Fruit fly (Drosophila melanogaster) whole organism, embryonic: Measurements from ENCODE around the gene edin.

Source experiments
- Adf1 ChIP-seq: fragments of 200-800 bp; sonication (Bioruptor generic); IDR thresholded peaks from 2 replicates; pipeline ENCODE4 v1.3.6; 2022; ENCODE audit warnings: missing biosample characterization, missing genetic modification characterization
- Blimp-1 ChIP-seq: fragments of 200-800 bp; sonication (Bioruptor generic); optimal IDR thresholded peaks from 3 replicates; lab custom pipeline; 2018; ENCODE audit warnings: missing biosample characterization, missing genetic modification characterization, mild to moderate bottlenecking, moderate library complexity, missing genetic modification reagents
- CG11696 ChIP-seq: fragments of 200-800 bp; sonication (Bioruptor generic); IDR thresholded peaks from 2 replicates; pipeline ENCODE4 v1.3.6; 2022; ENCODE audit warnings: missing biosample characterization, missing genetic modification characterization
- CG12219 ChIP-seq: fragments of 200-800 bp; sonication (Bioruptor generic); optimal IDR thresholded peaks from 3 replicates; lab custom pipeline; 2018; ENCODE audit warnings: missing biosample characterization, mild to moderate bottlenecking, missing genetic modification characterization
- CG12391 ChIP-seq: fragments of 200-800 bp; sonication (Bioruptor generic); optimal IDR thresholded peaks from 3 replicates; lab custom pipeline; 2018; ENCODE audit warnings: missing biosample characterization, mild to moderate bottlenecking, missing genetic modification characterization, moderate library complexity
- CG12942 ChIP-seq: fragments of 200-800 bp; sonication (Bioruptor generic); optimal IDR thresholded peaks from 3 replicates; lab custom pipeline; 2016; ENCODE audit warnings: missing biosample characterization, missing genetic modification characterization
- CG13287 ChIP-seq: fragments of 200-800 bp; sonication (Bioruptor generic); IDR thresholded peaks from 2 replicates; pipeline ENCODE4 v1.3.6; 2022; ENCODE audit warnings: missing biosample characterization, missing genetic modification characterization; ENCODE audit not compliant: partially characterized antibody
- CG13894 ChIP-seq: fragments of 200-800 bp; sonication (Bioruptor generic); optimal IDR thresholded peaks from 3 replicates; lab custom pipeline; 2018; ENCODE audit warnings: missing biosample characterization, mild to moderate bottlenecking, missing genetic modification characterization, moderate library complexity
- CG14965 ChIP-seq: fragments of 200-800 bp; sonication (Bioruptor generic); optimal IDR thresholded peaks from 2 replicates; lab custom pipeline; 2016; ENCODE audit warnings: missing biosample characterization, missing genetic modification characterization, borderline replicate concordance
- CG16815 ChIP-seq: fragments of 200-800 bp; sonication (Bioruptor generic); optimal IDR thresholded peaks from 3 replicates; lab custom pipeline; 2017; ENCODE audit warnings: missing biosample characterization, mild to moderate bottlenecking, missing genetic modification characterization
- CG2116 ChIP-seq: fragments of 200-800 bp; sonication (Bioruptor generic); optimal IDR thresholded peaks from 3 replicates; lab custom pipeline; 2018; ENCODE audit warnings: missing biosample characterization, mild to moderate bottlenecking, missing genetic modification characterization
- CG2199 ChIP-seq: fragments of 200-800 bp; sonication (Bioruptor generic); IDR thresholded peaks from 3 replicates; pipeline ENCODE4 v1.3.6; 2022; ENCODE audit warnings: missing biosample characterization, missing genetic modification characterization
- CG31224 ChIP-seq: fragments of 200-800 bp; sonication (Bioruptor generic); IDR thresholded peaks from 2 replicates; pipeline ENCODE4 v1.3.6; 2022; ENCODE audit warnings: missing biosample characterization, missing genetic modification characterization
- CG3838 ChIP-seq: fragments of 200-800 bp; sonication (Bioruptor generic); optimal IDR thresholded peaks from 3 replicates; lab custom pipeline; 2016; ENCODE audit warnings: missing biosample characterization, missing genetic modification characterization
- CG4820 ChIP-seq: fragments of 200-800 bp; sonication (Bioruptor generic); optimal IDR thresholded peaks from 3 replicates; lab custom pipeline; 2016; ENCODE audit warnings: missing biosample characterization, missing genetic modification characterization
- CG8924 ChIP-seq: fragments of 200-800 bp; optimal IDR thresholded peaks from 3 replicates; lab custom pipeline; 2019; ENCODE audit warnings: missing biosample characterization, mild to moderate bottlenecking, missing genetic modification characterization, moderate library complexity
- CG9797 ChIP-seq: fragments of 200-800 bp; sonication (Bioruptor generic); optimal IDR thresholded peaks from 3 replicates; lab custom pipeline; 2018; ENCODE audit warnings: missing biosample characterization, mild to moderate bottlenecking, missing genetic modification characterization
- D19B ChIP-seq: fragments of 200-800 bp; sonication (Bioruptor generic); optimal IDR thresholded peaks from 2 replicates; lab custom pipeline; 2017; ENCODE audit warnings: missing biosample characterization, mild to moderate bottlenecking, missing genetic modification characterization
- Dp ChIP-seq: fragments of 200-800 bp; sonication (Bioruptor generic); optimal IDR thresholded peaks from 2 replicates; lab custom pipeline; 2018; ENCODE audit warnings: missing biosample characterization, mild to moderate bottlenecking, missing genetic modification characterization, moderate library complexity
- Gsc ChIP-seq: fragments of 200-800 bp; sonication (Bioruptor generic); IDR thresholded peaks from 2 replicates; pipeline ENCODE4 v1.3.6; 2022; ENCODE audit warnings: missing biosample characterization, missing genetic modification characterization
- HLH3B ChIP-seq: fragments of 200-800 bp; sonication (Bioruptor generic); IDR thresholded peaks from 2 replicates; pipeline ENCODE4 v1.3.6; 2022; ENCODE audit warnings: missing biosample characterization, missing genetic modification characterization
- Hr51 ChIP-seq, 2 experiments: fragments of 200-800 bp; sonication (Bioruptor generic); optimal IDR thresholded peaks; 2 replicates in 1 of 2; 3 replicates in 1 of 2; lab custom pipeline; 2016 to 2018; ENCODE audit warnings: missing biosample characterization in 2 of 2, missing genetic modification characterization in 2 of 2, mild to moderate bottlenecking in 1 of 2, moderate library complexity in 1 of 2
- Hsf ChIP-seq: fragments of 200-800 bp; sonication (Bioruptor generic); optimal IDR thresholded peaks from 3 replicates; lab custom pipeline; 2016; ENCODE audit warnings: missing biosample characterization, missing genetic modification characterization
- Lim3 ChIP-seq: fragments of 200-800 bp; sonication (Bioruptor generic); IDR thresholded peaks from 2 replicates; pipeline ENCODE4 v1.3.6; 2022; ENCODE audit warnings: missing biosample characterization, missing genetic modification characterization
- Opbp ChIP-seq: fragments of 200-800 bp; sonication (Bioruptor generic); IDR thresholded peaks from 3 replicates; pipeline ENCODE4 v1.3.6; 2022; ENCODE audit warnings: missing biosample characterization, missing genetic modification characterization; ENCODE audit not compliant: partially characterized antibody
- Optix ChIP-seq: fragments of 200-800 bp; sonication (Bioruptor generic); IDR thresholded peaks from 3 replicates; pipeline ENCODE4 v1.3.6; 2022; ENCODE audit warnings: missing biosample characterization, missing genetic modification characterization
- Poxn ChIP-seq: fragments of 200-800 bp; sonication (Bioruptor generic); IDR thresholded peaks from 2 replicates; pipeline ENCODE4 v1.3.6; 2022; ENCODE audit warnings: missing biosample characterization, missing genetic modification characterization
- Sry-β ChIP-seq: fragments of 200-800 bp; sonication (Bioruptor generic); optimal IDR thresholded peaks from 2 replicates; lab custom pipeline; 2018; ENCODE audit warnings: missing biosample characterization, mild to moderate bottlenecking, missing genetic modification characterization, moderate library complexity
- Vsx1 ChIP-seq: fragments of 200-800 bp; sonication (Bioruptor generic); optimal IDR thresholded peaks from 2 replicates; lab custom pipeline; 2017; ENCODE audit warnings: missing biosample characterization, mild to moderate bottlenecking, missing genetic modification characterization, missing genetic modification reagents
- abd-A ChIP-seq: fragments of 200-800 bp; sonication (Bioruptor generic); optimal IDR thresholded peaks from 3 replicates; lab custom pipeline; 2019; ENCODE audit warnings: missing biosample characterization, mild to moderate bottlenecking, missing genetic modification characterization, moderate library complexity
- ap ChIP-seq: fragments of 200-800 bp; sonication (Bioruptor generic); IDR thresholded peaks from 2 replicates; pipeline ENCODE4 v1.3.6; 2022; ENCODE audit warnings: missing biosample characterization, missing genetic modification characterization
- az2 ChIP-seq: fragments of 200-800 bp; sonication (Bioruptor generic); optimal IDR thresholded peaks from 3 replicates; lab custom pipeline; 2016; ENCODE audit warnings: missing biosample characterization, missing genetic modification characterization
- bigmax ChIP-seq: fragments of 200-800 bp; sonication (Bioruptor generic); optimal IDR thresholded peaks from 2 replicates; lab custom pipeline; 2018; ENCODE audit warnings: missing biosample characterization, mild to moderate bottlenecking, missing genetic modification characterization
- bsh ChIP-seq, 2 experiments: fragments of 200-800 bp; sonication (Bioruptor generic); optimal IDR thresholded peaks; 2 replicates each; lab custom pipeline; 2017 to 2018; ENCODE audit warnings: mild to moderate bottlenecking in 2 of 2, missing biosample characterization in 2 of 2, missing genetic modification characterization in 2 of 2, moderate library complexity in 1 of 2
- dmrt99B ChIP-seq: fragments of 200-800 bp; sonication (Bioruptor generic); optimal IDR thresholded peaks from 2 replicates; lab custom pipeline; 2018; ENCODE audit warnings: missing biosample characterization, mild to moderate bottlenecking, missing genetic modification characterization, moderate library complexity
- dpn ChIP-seq, 2 experiments: fragments of 200-800 bp; sonication (Bioruptor generic); optimal IDR thresholded peaks; 3 replicates each; lab custom pipeline; 2016; ENCODE audit warnings: missing biosample characterization in 2 of 2, missing genetic modification characterization in 2 of 2
- grau ChIP-seq: fragments of 200-800 bp; optimal IDR thresholded peaks from 3 replicates; lab custom pipeline; 2019; ENCODE audit warnings: missing biosample characterization, mild to moderate bottlenecking, missing genetic modification characterization, moderate library complexity
- her ChIP-seq: fragments of 200-800 bp; sonication (Bioruptor generic); optimal IDR thresholded peaks from 2 replicates; lab custom pipeline; 2016; ENCODE audit warnings: missing biosample characterization, missing genetic modification characterization
- luna ChIP-seq: fragments of 200-800 bp; sonication (Bioruptor generic); optimal IDR thresholded peaks from 2 replicates; lab custom pipeline; 2016; ENCODE audit warnings: missing biosample characterization, missing genetic modification characterization
- nmo ChIP-seq: fragments of 200-800 bp; sonication (Bioruptor generic); optimal IDR thresholded peaks from 2 replicates; lab custom pipeline; 2018; ENCODE audit warnings: missing biosample characterization, mild to moderate bottlenecking, missing genetic modification characterization, moderate library complexity
- p53 ChIP-seq: fragments of 200-800 bp; sonication (Bioruptor generic); optimal IDR thresholded peaks from 2 replicates; lab custom pipeline; 2016; ENCODE audit warnings: missing biosample characterization, missing genetic modification characterization
- rib ChIP-seq: fragments of 200-800 bp; sonication (Bioruptor generic); IDR thresholded peaks from 2 replicates; pipeline ENCODE4 v1.3.6; 2022; ENCODE audit warnings: missing biosample characterization, missing genetic modification characterization
- slou ChIP-seq: fragments of 200-800 bp; sonication (Bioruptor generic); optimal IDR thresholded peaks from 3 replicates; lab custom pipeline; 2016; ENCODE audit warnings: missing biosample characterization, missing genetic modification characterization
- sna ChIP-seq: fragments of 200-800 bp; sonication (Bioruptor generic); IDR thresholded peaks from 2 replicates; pipeline ENCODE4 v1.3.6; 2022; ENCODE audit warnings: missing biosample characterization, missing genetic modification characterization; ENCODE audit not compliant: partially characterized antibody
- tll ChIP-seq, 2 experiments: fragments of 200-800 bp in 1 of 2; fragments of >200 bp in 1 of 2; sonication (Bioruptor generic) in 1 of 2; optimal IDR thresholded peaks; 2 replicates each; lab custom pipeline; 2017 to 2019; ENCODE audit warnings: missing biosample characterization in 2 of 2, missing genetic modification characterization in 2 of 2, mild to moderate bottlenecking in 1 of 2, moderate library complexity in 1 of 2
- twi ChIP-seq: fragments of 200-800 bp; optimal IDR thresholded peaks from 2 replicates; lab custom pipeline; 2019; ENCODE audit warnings: missing biosample characterization, mild to moderate bottlenecking, missing genetic modification characterization, moderate library complexity
- tx ChIP-seq: fragments of 200-800 bp; sonication (Bioruptor generic); optimal IDR thresholded peaks from 2 replicates; lab custom pipeline; 2016; ENCODE audit warnings: missing biosample characterization, missing genetic modification characterization
- unc-4 ChIP-seq: fragments of 200-800 bp; sonication (Bioruptor generic); IDR thresholded peaks from 2 replicates; pipeline ENCODE4 v1.3.6; 2022; ENCODE audit warnings: missing biosample characterization, missing genetic modification characterization; ENCODE audit not compliant: partially characterized antibody
- zfh1 ChIP-seq: fragments of 200-800 bp; sonication (Bioruptor generic); IDR thresholded peaks from 3 replicates; pipeline ENCODE4 v1.3.6; 2022; ENCODE audit warnings: missing biosample characterization, missing genetic modification characterization

edin gene

DNA sequence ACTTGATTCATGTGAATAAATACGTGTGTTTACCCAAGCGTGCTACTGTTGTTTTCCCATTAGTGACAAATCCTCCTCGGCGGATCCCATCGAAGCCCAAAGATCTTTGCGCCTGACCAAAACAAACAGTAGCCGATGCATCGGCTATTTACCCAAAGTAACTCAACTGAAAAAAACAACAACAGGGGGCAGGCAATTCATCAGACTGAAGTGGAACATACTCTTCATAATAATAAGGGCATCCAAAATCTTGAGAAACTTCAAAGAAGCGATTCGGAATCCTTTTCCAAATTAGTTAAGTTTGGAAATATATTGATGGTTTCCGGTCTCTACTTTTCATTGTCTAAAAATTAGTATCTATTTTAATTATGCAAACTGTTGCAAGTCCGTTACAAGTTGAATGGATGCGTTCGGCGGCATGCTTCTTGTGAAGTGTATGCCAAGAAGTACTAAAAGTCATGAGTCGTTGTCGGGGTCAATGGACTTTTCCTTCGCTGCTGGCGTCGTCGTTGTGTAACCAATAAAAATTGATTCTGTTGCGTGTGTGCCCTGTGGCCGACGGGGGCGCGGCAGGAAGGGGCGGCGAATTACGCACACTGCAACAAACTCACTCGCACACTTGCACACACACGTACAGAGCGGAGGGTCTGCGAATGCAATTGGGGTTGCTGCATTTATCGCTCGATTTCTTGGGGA lies 734 bp downstream of the edin start (continued):
- TF ChIP-seq Vsx1 (GFP tag; lab: Kevin White, UChicago), result no peak
- TF ChIP-seq grau (tag; lab: Kevin White, UChicago), result peak; percentile 37
- no peak for TF ChIP-seq CG3838 (GFP tag; lab: Kevin White, UChicago)
- peak; percentile 9 for TF ChIP-seq CG12219 (GFP tag; lab: Kevin White, UChicago)
- TF ChIP-seq her (GFP tag; lab: Kevin White, UChicago), result no peak
- TF ChIP-seq Lim3 (GFP tag; lab: Robert Waterston, UW), result no peak
- no peak for TF ChIP-seq Optix (GFP tag; lab: Robert Waterston, UW)
- TF ChIP-seq Blimp-1 (GFP tag; lab: Kevin White, UChicago), result peak; percentile 24
- no peak for TF ChIP-seq twi (tag; lab: Kevin White, UChicago)
- TF ChIP-seq slou (GFP tag; lab: Kevin White, UChicago), result no peak
- no peak for TF ChIP-seq D19B (GFP tag; lab: Kevin White, UChicago)
- TF ChIP-seq ap (GFP tag; lab: Robert Waterston, UW), result no peak
- no peak for TF ChIP-seq rib
- no peak for TF ChIP-seq CG31224 (GFP tag; lab: Robert Waterston, UW)
- no peak for TF ChIP-seq p53
- peak; percentile 19 for TF ChIP-seq CG8924
- no peak for TF ChIP-seq CG14965 (GFP tag; lab: Kevin White, UChicago)
- 0 out of 2 replicates have a peak, but pooled peaks have one; percentile 36 for TF ChIP-seq HLH3B (GFP tag; lab: Robert Waterston, UW)
- TF ChIP-seq dpn (GFP tag; optimal IDR thresholded peaks at IDR 0.05; lab: Kevin White, UChicago), result no peak
- TF ChIP-seq abd-A, result no peak
- TF ChIP-seq Sry-β (GFP tag; lab: Kevin White, UChicago), result no peak
- no peak for TF ChIP-seq Gsc (GFP tag; lab: Robert Waterston, UW)
- TF ChIP-seq CG12942 (GFP tag; lab: Kevin White, UChicago), result no peak
- TF ChIP-seq CG4820 (GFP tag; lab: Kevin White, UChicago), result peak; percentile 26
- no peak for TF ChIP-seq tx (GFP tag; lab: Kevin White, UChicago)
- TF ChIP-seq bsh (GFP tag; optimal IDR thresholded peaks at IDR 0.05; lab: Kevin White, UChicago), result peak in 1 of 2 experiments; percentile 75
- peak in 1 of 2 experiments; percentile 16 for TF ChIP-seq Hr51 (GFP tag; optimal IDR thresholded peaks at IDR 0.05; lab: Kevin White, UChicago)
- no peak for TF ChIP-seq bigmax (GFP tag; lab: Kevin White, UChicago)
- no peak for TF ChIP-seq CG13287
- TF ChIP-seq CG16815 (GFP tag; lab: Kevin White, UChicago), result no peak
- no peak for TF ChIP-seq CG13894
- no peak for TF ChIP-seq CG9797 (GFP tag; lab: Kevin White, UChicago)
- TF ChIP-seq Dp (GFP tag; lab: Kevin White, UChicago), result no peak
- TF ChIP-seq dmrt99B (tag; lab: Kevin White, UChicago), result peak; percentile 50
- TF ChIP-seq Opbp, result 0 out of 3 replicates have a peak, but pooled peaks have one; percentile 15
- TF ChIP-seq sna (GFP tag; lab: Robert Waterston, UW), result no peak
- TF ChIP-seq CG12391 (tag; lab: Kevin White, UChicago), result peak; percentile 52
- peak; percentile 28 for TF ChIP-seq Hsf
- TF ChIP-seq Poxn (GFP tag; lab: Robert Waterston, UW), result no peak
- peak; percentile 44 for TF ChIP-seq nmo (GFP tag; lab: Kevin White, UChicago)
- no peak for TF ChIP-seq CG2199 (GFP tag; lab: Robert Waterston, UW)
- TF ChIP-seq luna, result no peak
- no peak for TF ChIP-seq Adf1 (GFP tag; lab: Robert Waterston, UW)
- TF ChIP-seq tll (GFP tag; optimal IDR thresholded peaks at IDR 0.05; lab: Kevin White, UChicago), result no peak
- TF ChIP-seq unc-4 (GFP tag; lab: Robert Waterston, UW), result no peak
- TF ChIP-seq CG2116 (GFP tag; lab: Kevin White, UChicago), result no peak
- TF ChIP-seq az2 (GFP tag; lab: Kevin White, UChicago), result peak; percentile 40
- TF ChIP-seq CG11696 (GFP tag; lab: Robert Waterston, UW), result no peak
- TF ChIP-seq zfh1 (GFP tag; lab: Robert Waterston, UW), result peak; percentile 54; the same call in 2 of the 3 replicates
